Fruit fly (Drosophila melanogaster): Measurements from ENCODE around the gene tal-2A.

Gene tal-2A

dm6 chr3R:13850992-13851391 is 38.1 kb downstream of the tal-2A start:
- no peak for TF ChIP-seq psq (optimal IDR thresholded peaks at IDR 0.05)
- no peak for TF ChIP-seq h (optimal IDR thresholded peaks at IDR 0.05)
- no peak for TF ChIP-seq insv (optimal IDR thresholded peaks at IDR 0.05)
- TF ChIP-seq ttk (optimal IDR thresholded peaks at IDR 0.05), result no peak
- TF ChIP-seq Myc (optimal IDR thresholded peaks at IDR 0.05), result no peak
- TF ChIP-seq Sin3A (optimal IDR thresholded peaks at IDR 0.05), result no peak

- TF ChIP-seq ttk (optimal IDR thresholded peaks at IDR 0.05) (no peak), psq (optimal IDR thresholded peaks at IDR 0.05) (no peak), insv (optimal IDR thresholded peaks at IDR 0.05) (no peak), Myc (optimal IDR thresholded peaks at IDR 0.05) (no peak), Sin3A (optimal IDR thresholded peaks at IDR 0.05) (no peak), h (optimal IDR thresholded peaks at IDR 0.05) (no peak)
Observed at dm6 chr3R:13855354-13855753, 42.4 kb downstream of the tal-2A start, which contains the start of gene CG14362. TSS of gene CG14362 (minus strand) at chr3R:13855454.

dm6 chr3R:13857339-13857738 is 44.4 kb downstream of the tal-2A start:
- no peak for TF ChIP-seq insv (optimal IDR thresholded peaks at IDR 0.05)

dm6 chr3R:13859242-13859641 is 46.3 kb downstream of the tal-2A start:
- TF ChIP-seq Myc (optimal IDR thresholded peaks at IDR 0.05) (no peak), h (optimal IDR thresholded peaks at IDR 0.05) (no peak), psq (optimal IDR thresholded peaks at IDR 0.05) (no peak), ttk (optimal IDR thresholded peaks at IDR 0.05) (no peak), insv (optimal IDR thresholded peaks at IDR 0.05) (no peak), Sin3A (optimal IDR thresholded peaks at IDR 0.05) (no peak)

dm6 chr3R:13861805-13862204 is 48.9 kb downstream of the tal-2A start:
- TF ChIP-seq psq (optimal IDR thresholded peaks at IDR 0.05) (no peak), insv (optimal IDR thresholded peaks at IDR 0.05) (no peak), Myc (optimal IDR thresholded peaks at IDR 0.05) (no peak), ttk (optimal IDR thresholded peaks at IDR 0.05) (no peak), Sin3A (optimal IDR thresholded peaks at IDR 0.05) (no peak), h (optimal IDR thresholded peaks at IDR 0.05) (no peak)
